Worm (Caenorhabditis elegans): ENCODE results near the gene str-208.

Gene str-208

DNA sequence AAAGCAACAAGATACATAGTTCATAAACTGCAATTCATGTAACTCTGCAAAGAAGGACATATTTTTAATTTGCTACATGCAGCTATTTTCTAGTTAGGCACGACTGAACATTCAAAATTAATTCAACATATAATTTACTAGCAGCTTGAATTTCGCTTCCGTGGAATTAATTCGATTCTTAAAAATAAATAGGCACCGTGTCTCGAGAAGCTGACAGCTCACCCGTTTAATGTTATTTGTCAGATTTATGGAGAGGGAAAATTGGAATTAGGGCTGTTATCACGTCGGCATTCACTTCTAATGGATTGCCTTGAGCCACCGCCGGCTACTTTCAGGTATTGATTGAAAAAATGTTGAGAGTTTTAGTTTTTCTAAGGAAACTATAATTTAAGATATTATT lies 30.3 kb upstream of the str-208 start, which contains the start of gene srh-21:
Gene srh-21, plus strand, starts transcription at position 301 of the 400 bp plus-strand sequence.
- TF ChIP-seq cog-1 (tag; optimal IDR thresholded peaks at IDR 0.05) (no peak), med-1 (GFP tag; optimal IDR thresholded peaks at IDR 0.05; ENCODE audit: insufficient read depth) (no peak), flt-1 (GFP tag; IDR thresholded peaks at IDR 0.05) (no peak), ztf-29 (GFP tag; IDR thresholded peaks at IDR 0.05) (no peak), tab-1 (GFP tag; IDR thresholded peaks at IDR 0.05) (no peak), ztf-23 (GFP tag; IDR thresholded peaks at IDR 0.05) (no peak), ref-1 (GFP tag; conservative IDR thresholded peaks at IDR 0.05) (no peak), klf-2 (GFP tag; conservative IDR thresholded peaks at IDR 0.05) (no peak), T22C8.4 (GFP tag; IDR thresholded peaks at IDR 0.05) (no peak)

DNA sequence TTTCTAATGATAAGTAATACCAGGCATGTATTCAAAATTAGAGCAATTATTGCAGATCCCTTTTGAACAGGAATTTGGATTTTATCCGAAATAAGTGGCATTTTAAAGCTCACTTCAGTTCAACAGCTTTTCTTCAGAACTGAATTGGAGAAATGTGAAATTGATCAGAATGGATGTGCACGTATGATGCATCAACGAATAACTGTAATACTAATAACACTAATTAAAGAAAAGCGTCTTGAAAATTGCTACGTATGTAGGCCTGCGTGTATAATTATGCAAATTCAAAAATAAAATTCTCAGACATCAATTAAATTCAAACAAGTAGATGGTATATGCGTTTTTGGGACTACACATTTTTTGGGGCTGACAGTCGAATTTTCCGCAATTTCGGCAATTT lies 26.8 kb upstream of the str-208 start, which contains the start of gene str-205:
Gene str-205, minus strand, starts transcription at position 101 of the 400 bp plus-strand sequence.
- no peak for TF ChIP-seq T22C8.4 (GFP tag; IDR thresholded peaks at IDR 0.05)
- no peak for TF ChIP-seq ztf-29 (GFP tag; IDR thresholded peaks at IDR 0.05)
- no peak for TF ChIP-seq cog-1 (tag; optimal IDR thresholded peaks at IDR 0.05)
- TF ChIP-seq flt-1 (GFP tag; IDR thresholded peaks at IDR 0.05): no peak
- TF ChIP-seq klf-2 (GFP tag; conservative IDR thresholded peaks at IDR 0.05): no peak
- TF ChIP-seq tab-1 (GFP tag; IDR thresholded peaks at IDR 0.05): no peak
- TF ChIP-seq ztf-23 (GFP tag; IDR thresholded peaks at IDR 0.05): no peak
- no peak for TF ChIP-seq med-1 (GFP tag; optimal IDR thresholded peaks at IDR 0.05; ENCODE audit: insufficient read depth)
- no peak for TF ChIP-seq ref-1 (GFP tag; conservative IDR thresholded peaks at IDR 0.05)

DNA sequence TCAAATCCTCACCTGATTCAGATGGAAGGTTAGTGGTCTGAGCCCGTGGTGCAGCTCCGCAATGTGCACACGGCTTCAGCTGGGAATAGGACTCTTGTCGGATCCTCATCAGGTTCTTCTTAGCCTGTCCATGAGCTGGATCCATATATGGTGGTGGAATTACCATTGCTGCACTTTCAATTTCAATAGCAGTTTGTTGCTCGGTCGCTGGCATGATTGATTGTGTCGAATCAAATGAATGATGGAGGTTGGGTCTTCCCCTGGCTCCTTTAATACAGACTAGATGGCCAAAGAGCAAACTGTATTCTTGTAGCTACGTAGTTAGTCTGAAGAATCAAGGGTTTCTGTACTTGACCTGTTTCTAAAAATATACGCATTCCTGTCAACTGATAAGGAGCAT lies 23.8 kb upstream of the str-208 start, which contains the start of gene C02E7.10:
Gene C02E7.10, minus strand, starts transcription at position 232 of the 400 bp plus-strand sequence.
- TF ChIP-seq ztf-29 (GFP tag; IDR thresholded peaks at IDR 0.05) (no peak), flt-1 (GFP tag; IDR thresholded peaks at IDR 0.05) (no peak), ref-1 (GFP tag; conservative IDR thresholded peaks at IDR 0.05) (no peak), tab-1 (GFP tag; IDR thresholded peaks at IDR 0.05) (no peak), klf-2 (GFP tag; conservative IDR thresholded peaks at IDR 0.05) (no peak)

DNA sequence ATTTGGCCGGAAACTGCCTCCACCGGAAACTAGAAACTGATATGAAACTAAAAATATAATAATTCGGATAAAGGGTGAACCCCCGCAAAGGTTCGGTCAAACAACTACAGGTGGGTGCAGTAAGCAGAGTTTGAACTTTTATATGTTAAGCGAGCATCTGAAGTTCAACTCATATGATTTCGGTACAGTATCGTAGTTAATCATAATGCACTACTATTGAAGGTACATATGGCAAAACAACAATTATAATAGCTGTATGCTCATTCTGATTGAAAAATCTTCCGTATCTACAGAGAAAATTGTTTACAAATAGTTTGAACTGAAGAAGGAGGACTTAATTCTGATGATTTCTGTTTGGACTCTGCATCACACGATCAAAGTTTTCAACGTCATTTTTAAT lies 23.4 kb upstream of the str-208 start:
- TF ChIP-seq T22C8.4 (GFP tag; IDR thresholded peaks at IDR 0.05): no peak
- TF ChIP-seq med-1 (GFP tag; optimal IDR thresholded peaks at IDR 0.05; ENCODE audit: insufficient read depth): no peak
- TF ChIP-seq ztf-29 (GFP tag; IDR thresholded peaks at IDR 0.05): no peak
- TF ChIP-seq tab-1 (GFP tag; IDR thresholded peaks at IDR 0.05): no peak
- no peak for TF ChIP-seq klf-2 (GFP tag; conservative IDR thresholded peaks at IDR 0.05)
- no peak for TF ChIP-seq ref-1 (GFP tag; conservative IDR thresholded peaks at IDR 0.05)
- no peak for TF ChIP-seq flt-1 (GFP tag; IDR thresholded peaks at IDR 0.05)

DNA sequence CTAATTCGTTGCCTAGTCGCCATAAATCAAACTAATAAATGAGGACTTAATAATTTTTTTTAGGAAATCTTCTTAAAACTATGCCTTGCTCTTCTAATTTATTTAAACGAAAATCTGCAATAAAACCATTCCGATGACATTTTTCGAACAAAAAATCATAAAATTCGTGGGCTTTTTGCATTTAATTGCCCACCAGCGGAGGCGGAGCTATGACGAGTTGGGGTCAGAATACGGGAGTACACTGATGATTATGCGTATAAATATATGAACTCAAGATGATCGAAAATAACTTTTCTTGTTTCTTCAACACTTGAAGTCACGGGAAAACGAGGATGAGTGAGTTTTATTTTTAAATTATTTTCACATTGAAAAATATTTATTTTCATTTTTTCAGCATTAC lies 22.2 kb upstream of the str-208 start, which contains the start of gene catp-2:
Gene catp-2, plus strand, starts transcription at position 301 of the 400 bp plus-strand sequence.
- TF ChIP-seq ztf-29 (GFP tag; IDR thresholded peaks at IDR 0.05) (no peak), ref-1 (GFP tag; conservative IDR thresholded peaks at IDR 0.05) (no peak), med-1 (GFP tag; optimal IDR thresholded peaks at IDR 0.05; ENCODE audit: insufficient read depth) (no peak), tab-1 (GFP tag; IDR thresholded peaks at IDR 0.05) (no peak)

DNA sequence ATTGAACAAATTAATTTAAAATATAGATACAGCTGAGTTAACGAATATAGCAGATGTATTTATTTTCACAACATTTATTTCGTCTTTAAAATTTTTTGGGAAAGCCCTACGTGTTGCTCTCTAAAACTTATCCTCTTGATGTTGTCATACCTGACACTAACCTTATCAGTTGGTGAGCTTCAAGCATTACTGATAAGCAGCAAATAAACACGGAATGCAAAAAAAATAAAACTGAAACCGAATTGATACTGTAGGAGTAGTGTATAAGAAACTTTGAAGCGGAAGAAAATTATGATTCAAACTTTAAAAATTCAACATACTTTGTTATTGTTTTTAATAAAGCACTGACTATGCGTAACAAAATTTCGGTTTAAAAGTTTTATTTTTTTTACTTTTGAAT lies 21.5 kb upstream of the str-208 start:
- TF ChIP-seq tab-1 (GFP tag; IDR thresholded peaks at IDR 0.05) (no peak), klf-2 (GFP tag; conservative IDR thresholded peaks at IDR 0.05) (no peak), ztf-29 (GFP tag; IDR thresholded peaks at IDR 0.05) (no peak), ztf-23 (GFP tag; IDR thresholded peaks at IDR 0.05) (no peak), flt-1 (GFP tag; IDR thresholded peaks at IDR 0.05) (no peak), med-1 (GFP tag; optimal IDR thresholded peaks at IDR 0.05; ENCODE audit: insufficient read depth) (no peak), ref-1 (GFP tag; conservative IDR thresholded peaks at IDR 0.05) (no peak), T22C8.4 (GFP tag; IDR thresholded peaks at IDR 0.05) (no peak), cog-1 (tag; optimal IDR thresholded peaks at IDR 0.05) (no peak)

DNA sequence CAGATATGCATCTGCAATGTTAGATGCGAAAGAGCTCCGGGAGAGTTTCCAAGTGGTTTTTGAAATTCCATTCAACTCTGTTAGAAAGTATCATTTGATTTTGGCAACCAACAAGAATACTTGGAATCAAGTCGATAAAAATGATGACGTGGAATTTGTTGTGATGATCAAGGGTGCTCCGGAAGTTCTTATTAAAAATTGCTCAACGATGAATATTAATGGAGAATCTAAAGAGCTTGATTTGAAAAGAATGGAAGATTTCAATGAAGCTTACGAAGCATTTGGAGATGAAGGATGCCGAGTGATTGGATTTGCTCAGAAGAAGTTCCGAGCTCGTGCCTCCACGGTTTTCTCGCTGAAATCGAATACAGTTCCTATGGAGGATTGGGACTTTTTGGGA lies 19.3 kb upstream of the str-208 start:
- no peak for TF ChIP-seq cog-1 (tag; optimal IDR thresholded peaks at IDR 0.05)
- no peak for TF ChIP-seq ztf-29 (GFP tag; IDR thresholded peaks at IDR 0.05)
- no peak for TF ChIP-seq T22C8.4 (GFP tag; IDR thresholded peaks at IDR 0.05)
- TF ChIP-seq ztf-23 (GFP tag; IDR thresholded peaks at IDR 0.05): no peak
- TF ChIP-seq med-1 (GFP tag; optimal IDR thresholded peaks at IDR 0.05; ENCODE audit: insufficient read depth): no peak
- no peak for TF ChIP-seq klf-2 (GFP tag; conservative IDR thresholded peaks at IDR 0.05)
- TF ChIP-seq tab-1 (GFP tag; IDR thresholded peaks at IDR 0.05): no peak
- TF ChIP-seq flt-1 (GFP tag; IDR thresholded peaks at IDR 0.05): no peak
- no peak for TF ChIP-seq ref-1 (GFP tag; conservative IDR thresholded peaks at IDR 0.05)

DNA sequence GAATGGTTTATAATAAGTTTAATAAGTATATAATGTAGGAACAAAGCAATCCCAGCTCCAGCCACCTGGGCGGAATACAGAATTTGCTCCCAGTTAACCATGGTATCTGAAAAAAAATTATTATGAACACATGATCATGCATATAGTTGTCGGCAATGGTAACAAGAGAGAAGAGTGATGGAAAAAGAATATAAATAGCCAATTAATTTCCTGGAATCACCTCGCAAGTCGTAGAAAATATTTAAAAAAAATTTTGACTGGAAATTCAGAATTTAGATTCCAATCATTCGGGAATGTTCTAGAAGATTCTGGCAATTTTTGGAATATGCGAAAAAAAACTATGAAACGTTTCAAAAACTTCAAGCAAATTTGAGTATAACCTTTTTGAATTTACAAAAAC lies 12.4 kb upstream of the str-208 start, which contains the start of gene str-211:
Gene str-211, minus strand, starts transcription at position 101 of the 400 bp plus-strand sequence.
- TF ChIP-seq T22C8.4 (GFP tag; IDR thresholded peaks at IDR 0.05) (no peak), tab-1 (GFP tag; IDR thresholded peaks at IDR 0.05) (no peak), flt-1 (GFP tag; IDR thresholded peaks at IDR 0.05) (no peak), ztf-29 (GFP tag; IDR thresholded peaks at IDR 0.05) (no peak), med-1 (GFP tag; optimal IDR thresholded peaks at IDR 0.05; ENCODE audit: insufficient read depth) (no peak), ztf-23 (GFP tag; IDR thresholded peaks at IDR 0.05) (no peak), klf-2 (GFP tag; conservative IDR thresholded peaks at IDR 0.05) (no peak)

DNA sequence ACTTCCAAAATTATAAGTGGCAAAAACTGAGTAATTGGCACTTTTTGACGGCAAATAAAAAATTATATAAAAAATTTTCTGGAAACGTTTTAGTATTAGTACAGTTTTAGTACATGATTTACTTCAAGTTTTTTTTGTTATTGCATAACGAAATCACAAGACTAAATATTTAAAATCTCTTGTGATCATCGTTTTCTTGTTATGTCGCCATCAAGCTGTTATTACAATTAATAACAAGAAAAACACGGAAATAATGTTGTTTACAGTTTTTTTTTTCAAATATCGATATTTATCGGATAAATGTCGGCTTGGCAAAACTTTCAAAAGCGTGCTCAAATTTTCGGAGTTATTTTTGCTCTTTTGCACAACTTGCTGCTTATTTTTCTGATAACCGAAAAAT lies 8.0 kb upstream of the str-208 start, which contains the start of gene str-209:
Gene str-209, plus strand, starts transcription at position 301 of the 400 bp plus-strand sequence.
- TF ChIP-seq klf-2 (GFP tag; conservative IDR thresholded peaks at IDR 0.05) (no peak), flt-1 (GFP tag; IDR thresholded peaks at IDR 0.05) (no peak), ref-1 (GFP tag; conservative IDR thresholded peaks at IDR 0.05) (no peak), med-1 (GFP tag; optimal IDR thresholded peaks at IDR 0.05; ENCODE audit: insufficient read depth) (no peak), ztf-29 (GFP tag; IDR thresholded peaks at IDR 0.05) (no peak), T22C8.4 (GFP tag; IDR thresholded peaks at IDR 0.05) (no peak), tab-1 (GFP tag; IDR thresholded peaks at IDR 0.05) (no peak), cog-1 (tag; optimal IDR thresholded peaks at IDR 0.05) (no peak), ztf-23 (GFP tag; IDR thresholded peaks at IDR 0.05) (no peak)

DNA sequence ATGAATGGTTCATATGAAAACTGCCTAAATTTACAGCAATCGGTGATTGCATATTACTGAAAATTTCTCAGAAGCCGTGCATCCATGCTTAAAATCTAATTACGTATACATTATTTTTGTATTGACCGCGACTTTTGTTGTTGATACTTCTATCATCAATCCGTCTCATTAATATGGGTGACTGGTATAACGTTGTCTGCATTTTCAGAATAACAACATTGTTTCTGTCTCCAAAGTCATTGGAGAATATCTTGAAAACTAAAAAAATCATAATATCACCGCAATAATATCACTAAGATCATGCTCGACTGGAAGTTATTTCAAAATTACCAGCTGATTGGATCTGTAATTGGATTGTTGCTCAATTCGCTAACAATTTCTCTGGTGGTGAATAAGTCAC lies 5.2 kb upstream of the str-208 start, which contains the start of gene str-207:
Gene str-207, plus strand, starts transcription at position 301 of the 400 bp plus-strand sequence.
- TF ChIP-seq tab-1 (GFP tag; IDR thresholded peaks at IDR 0.05) (no peak), cog-1 (tag; optimal IDR thresholded peaks at IDR 0.05) (no peak), flt-1 (GFP tag; IDR thresholded peaks at IDR 0.05) (no peak), med-1 (GFP tag; optimal IDR thresholded peaks at IDR 0.05; ENCODE audit: insufficient read depth) (no peak), klf-2 (GFP tag; conservative IDR thresholded peaks at IDR 0.05) (no peak), ztf-29 (GFP tag; IDR thresholded peaks at IDR 0.05) (no peak), ref-1 (GFP tag; conservative IDR thresholded peaks at IDR 0.05) (no peak), T22C8.4 (GFP tag; IDR thresholded peaks at IDR 0.05) (no peak), ztf-23 (GFP tag; IDR thresholded peaks at IDR 0.05) (no peak)
